Fruit fly (Drosophila melanogaster) whole organism, adult: ENCODE measurements around the gene CG8677.

ENCODE experiments used
- CG11617 ChIP-seq: fragments of 200-800 bp; sonication (Bioruptor generic); optimal IDR thresholded peaks from 2 replicates; lab custom pipeline; 2017; ENCODE audit warnings: mild to moderate bottlenecking, missing biosample characterization, missing genetic modification reagents, missing genetic modification characterization
- CG12768 ChIP-seq: fragments of 200-800 bp; sonication (Bioruptor generic); optimal IDR thresholded peaks from 2 replicates; lab custom pipeline; 2017; ENCODE audit warnings: missing biosample characterization, missing genetic modification characterization, mild to moderate bottlenecking, moderate library complexity, missing genetic modification reagents
- CG1620 ChIP-seq: fragments of 200-800 bp; sonication (Bioruptor generic); optimal IDR thresholded peaks from 2 replicates; lab custom pipeline; 2016; ENCODE audit warnings: missing biosample characterization, missing genetic modification characterization
- CG33017 ChIP-seq: fragments of 200-800 bp; sonication (Bioruptor generic); optimal IDR thresholded peaks from 2 replicates; lab custom pipeline; 2018; ENCODE audit warnings: missing biosample characterization, mild to moderate bottlenecking, missing genetic modification characterization, moderate library complexity
- CG7045 ChIP-seq: fragments of 200-800 bp; sonication (Bioruptor generic); optimal IDR thresholded peaks from 2 replicates; lab custom pipeline; 2017; ENCODE audit warnings: missing biosample characterization, mild to moderate bottlenecking, missing genetic modification characterization
- CG7101 ChIP-seq: fragments of 200-800 bp; sonication (Bioruptor generic); optimal IDR thresholded peaks from 2 replicates; lab custom pipeline; 2018; ENCODE audit warnings: missing biosample characterization, mild to moderate bottlenecking, missing genetic modification characterization, moderate library complexity
- Clk ChIP-seq: fragments of 200-800 bp; sonication (Bioruptor generic); optimal IDR thresholded peaks from 2 replicates; lab custom pipeline; 2017; ENCODE audit warnings: missing biosample characterization, missing genetic modification characterization
- Hr96 ChIP-seq: fragments of 200-800 bp; sonication (Bioruptor generic); optimal IDR thresholded peaks from 2 replicates; lab custom pipeline; 2016; ENCODE audit warnings: missing biosample characterization, missing genetic modification characterization
- Mnt ChIP-seq: fragments of 200-800 bp; sonication (Bioruptor generic); optimal IDR thresholded peaks from 2 replicates; lab custom pipeline; 2016; ENCODE audit warnings: missing biosample characterization, mild to moderate bottlenecking, missing genetic modification characterization
- cnc ChIP-seq, 2 experiments: fragments of >200 bp; optimal IDR thresholded peaks; 2 replicates each; lab custom pipeline; 2017
- kay ChIP-seq: fragments of 200-800 bp; sonication (Bioruptor generic); peaks from one replicate; lab custom pipeline; 2016; ENCODE audit warnings: missing biosample characterization, missing genetic modification characterization, borderline replicate concordance
- tj ChIP-seq: fragments of 200-800 bp; sonication (Bioruptor generic); optimal IDR thresholded peaks from 3 replicates; lab custom pipeline; 2017; ENCODE audit warnings: missing biosample characterization, mild to moderate bottlenecking, missing genetic modification characterization, moderate library complexity

DNA sequence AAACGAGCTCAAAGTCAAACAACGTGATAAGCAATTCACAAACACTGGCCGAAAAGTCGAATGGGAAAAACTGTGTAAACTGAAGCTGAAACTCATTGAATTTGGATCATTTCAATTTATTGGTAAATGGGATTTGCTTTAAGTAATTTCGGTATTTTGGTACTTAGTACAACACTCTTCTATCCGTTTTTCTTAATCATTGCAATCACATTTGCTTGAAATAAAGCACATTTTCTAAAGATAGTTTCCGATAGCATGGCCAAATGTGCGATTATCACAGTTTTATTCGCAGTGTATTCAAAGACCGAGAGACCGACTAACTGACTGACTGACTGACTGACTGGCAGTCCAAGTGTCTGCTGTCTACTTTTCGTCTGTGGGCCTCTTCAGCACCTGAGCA, 24.6 kb upstream of the CG8677 start:
- TF ChIP-seq CG11617 (GFP tag; lab: Kevin White, UChicago) = no peak
- no peak for TF ChIP-seq CG7045 (GFP tag; lab: Kevin White, UChicago)
- TF ChIP-seq CG1620 (GFP tag; lab: Kevin White, UChicago) = no peak
- no peak for TF ChIP-seq kay
- no peak for TF ChIP-seq CG12768 (GFP tag; lab: Kevin White, UChicago)
- no peak for TF ChIP-seq Hr96 (GFP tag; lab: Kevin White, UChicago)
- TF ChIP-seq CG7101 = no peak
- no peak for TF ChIP-seq Mnt (GFP tag; lab: Kevin White, UChicago)
- TF ChIP-seq CG33017 = no peak
- TF ChIP-seq cnc (optimal IDR thresholded peaks at IDR 0.05; lab: Kevin White, UChicago) = no peak
- TF ChIP-seq Clk (GFP tag; lab: Kevin White, UChicago) = no peak
- TF ChIP-seq tj (GFP tag; lab: Kevin White, UChicago) = no peak
